Worm (Caenorhabditis elegans) whole organism, L3 larva: Measurements from ENCODE around the gene F58E6.6.

ENCODE experiments used
- R02D3.7 ChIP-seq: fragments of 150-350 bp; optimal IDR thresholded peaks from 2 replicates; lab custom pipeline; 2014; ENCODE audit warnings: missing biosample characterization, missing genetic modification characterization
- ZK546.5 ChIP-seq: sonication (generic microtip); optimal IDR thresholded peaks from 2 replicates; lab custom pipeline; 2017; ENCODE audit warnings: missing biosample characterization, missing genetic modification characterization
- aly-2 ChIP-seq: fragments of 150-350 bp; optimal IDR thresholded peaks from 2 replicates; lab custom pipeline; 2014; ENCODE audit warnings: missing biosample characterization, missing genetic modification characterization
- ama-1 ChIP-seq: fragments of 150-350 bp; optimal IDR thresholded peaks from 2 replicates; lab custom pipeline; 2018
- ceh-16 ChIP-seq: sonication (generic microtip); optimal IDR thresholded peaks from 2 replicates; lab custom pipeline; 2017; ENCODE audit warnings: missing biosample characterization, missing genetic modification characterization
- ceh-28 ChIP-seq: fragments of 150-350 bp; optimal IDR thresholded peaks from 2 replicates; lab custom pipeline; 2014; ENCODE audit warnings: missing biosample characterization, missing genetic modification reagents, missing genetic modification characterization
- ceh-82 ChIP-seq: fragments of 150-350 bp; optimal IDR thresholded peaks from 2 replicates; lab custom pipeline; 2014; ENCODE audit warnings: missing biosample characterization, missing genetic modification characterization
- ceh-9 ChIP-seq: sonication (generic microtip); optimal IDR thresholded peaks from 2 replicates; lab custom pipeline; 2018; ENCODE audit warnings: missing biosample characterization, missing genetic modification characterization
- daf-12 ChIP-seq: fragments of 150-350 bp; optimal IDR thresholded peaks from 2 replicates; lab custom pipeline; 2014; ENCODE audit warnings: missing biosample characterization, missing genetic modification reagents, missing genetic modification characterization
- egl-27 ChIP-seq: sonication (generic microtip); optimal IDR thresholded peaks from 4 replicates; lab custom pipeline; 2017; ENCODE audit warnings: missing biosample characterization, missing genetic modification reagents, missing genetic modification characterization
- egl-5 ChIP-seq: fragments of 150-350 bp; optimal IDR thresholded peaks from 2 replicates; lab custom pipeline; 2017; ENCODE audit warnings: missing biosample characterization, missing genetic modification reagents, missing genetic modification characterization, inconsistent platforms
- elt-1 ChIP-seq: fragments of 150-350 bp; optimal IDR thresholded peaks from 2 replicates; lab custom pipeline; 2014; ENCODE audit warnings: missing biosample characterization, missing genetic modification characterization
- elt-2 ChIP-seq: sonication (generic microtip); optimal IDR thresholded peaks from 2 replicates; lab custom pipeline; 2016; ENCODE audit warnings: missing genetic modification reagents, mild to moderate bottlenecking, missing genetic modification characterization, missing compliant biosample characterization
- elt-3 ChIP-seq, 3 experiments: fragments of 150-350 bp in 1 of 3; sonication (generic microtip) in 2 of 3; optimal IDR thresholded peaks; 2 replicates in 2 of 3; 4 replicates in 1 of 3; lab custom pipeline; 2014 to 2017; ENCODE audit warnings: missing biosample characterization in 3 of 3, missing genetic modification characterization in 3 of 3
- eor-1 ChIP-seq, 2 experiments: fragments of 150-350 bp; optimal IDR thresholded peaks; 2 replicates each; lab custom pipeline; 2014 to 2018; ENCODE audit warnings: missing biosample characterization in 2 of 2, missing genetic modification characterization in 2 of 2
- fkh-10 ChIP-seq: sonication (generic microtip); optimal IDR thresholded peaks from 2 replicates; lab custom pipeline; 2017; ENCODE audit warnings: missing biosample characterization, missing genetic modification reagents, missing genetic modification characterization
- fkh-2 ChIP-seq: fragments of 150-350 bp; optimal IDR thresholded peaks from 2 replicates; lab custom pipeline; 2014; ENCODE audit warnings: missing biosample characterization, missing genetic modification reagents, missing genetic modification characterization
- fos-1 ChIP-seq: fragments of 150-350 bp; optimal IDR thresholded peaks from 2 replicates; lab custom pipeline; 2014; ENCODE audit warnings: missing biosample characterization, missing genetic modification characterization
- hmg-11 ChIP-seq: sonication (generic microtip); optimal IDR thresholded peaks from 2 replicates; lab custom pipeline; 2016; ENCODE audit warnings: missing genetic modification characterization, missing compliant biosample characterization
- jun-1 ChIP-seq: fragments of 150-350 bp; optimal IDR thresholded peaks from 2 replicates; lab custom pipeline; 2014; ENCODE audit warnings: missing biosample characterization, missing genetic modification reagents, missing genetic modification characterization
- lin-15B ChIP-seq: fragments of 150-350 bp; optimal IDR thresholded peaks from 2 replicates; lab custom pipeline; 2014; ENCODE audit warnings: missing biosample characterization, missing genetic modification characterization
- lin-39 ChIP-seq: fragments of 150-350 bp; optimal IDR thresholded peaks from 2 replicates; lab custom pipeline; 2018; ENCODE audit warnings: missing biosample characterization, missing genetic modification reagents, missing genetic modification characterization
- lsy-12 ChIP-seq: sonication (generic microtip); optimal IDR thresholded peaks from 2 replicates; lab custom pipeline; 2016; ENCODE audit warnings: mild to moderate bottlenecking, missing genetic modification characterization, missing compliant biosample characterization
- mdl-1 ChIP-seq: fragments of 150-350 bp; optimal IDR thresholded peaks from 2 replicates; lab custom pipeline; 2014; ENCODE audit warnings: missing biosample characterization, missing genetic modification characterization
- mml-1 ChIP-seq: fragments of 150-350 bp; sonication (generic microtip); optimal IDR thresholded peaks from 3 replicates; lab custom pipeline; 2014; ENCODE audit warnings: missing biosample characterization, missing genetic modification characterization
- nfya-1 ChIP-seq: sonication (generic microtip); optimal IDR thresholded peaks from 2 replicates; lab custom pipeline; 2017; ENCODE audit warnings: missing genetic modification characterization, mild to moderate bottlenecking, missing compliant biosample characterization, antibody characterized with exemption, moderate library complexity; ENCODE audit not compliant: insufficient read depth
- nhr-11 ChIP-seq: fragments of 150-350 bp; optimal IDR thresholded peaks from 2 replicates; lab custom pipeline; 2014; ENCODE audit warnings: missing biosample characterization, missing genetic modification characterization
- nhr-12 ChIP-seq: fragments of 150-350 bp; optimal IDR thresholded peaks from 2 replicates; lab custom pipeline; 2014; ENCODE audit warnings: missing biosample characterization, missing genetic modification characterization
- nhr-23 ChIP-seq: fragments of 150-350 bp; optimal IDR thresholded peaks from 2 replicates; lab custom pipeline; 2014; ENCODE audit warnings: missing biosample characterization, missing genetic modification reagents, missing genetic modification characterization
- nhr-237 ChIP-seq: fragments of 150-350 bp; optimal IDR thresholded peaks from 2 replicates; lab custom pipeline; 2014; ENCODE audit warnings: missing biosample characterization, missing genetic modification characterization
- nhr-25 ChIP-seq: sonication (generic microtip); optimal IDR thresholded peaks from 2 replicates; lab custom pipeline; 2017; ENCODE audit warnings: missing biosample characterization, missing genetic modification characterization
- nhr-43 ChIP-seq: sonication (generic microtip); optimal IDR thresholded peaks from 2 replicates; lab custom pipeline; 2016; ENCODE audit warnings: mild to moderate bottlenecking, missing genetic modification characterization, missing compliant biosample characterization; ENCODE audit not compliant: poor library complexity, severe bottlenecking
- nhr-67 ChIP-seq: fragments of 150-350 bp; optimal IDR thresholded peaks from 2 replicates; lab custom pipeline; 2014; ENCODE audit warnings: missing biosample characterization, missing genetic modification characterization
- nhr-76 ChIP-seq: fragments of 150-350 bp; sonication (generic microtip); optimal IDR thresholded peaks from 5 replicates; lab custom pipeline; 2014; ENCODE audit warnings: missing biosample characterization, missing genetic modification characterization
- nhr-77 ChIP-seq: fragments of 150-350 bp; optimal IDR thresholded peaks from 2 replicates; lab custom pipeline; 2014; ENCODE audit warnings: missing biosample characterization, missing genetic modification characterization
- pha-4 ChIP-seq: fragments of 150-350 bp; optimal IDR thresholded peaks from 2 replicates; lab custom pipeline; 2014; ENCODE audit warnings: missing biosample characterization, missing genetic modification reagents, missing genetic modification characterization
- pqm-1 ChIP-seq: fragments of 150-350 bp; optimal IDR thresholded peaks from 2 replicates; lab custom pipeline; 2017; ENCODE audit warnings: missing biosample characterization, missing genetic modification characterization, inconsistent platforms
- sea-2 ChIP-seq: fragments of 150-350 bp; sonication (generic microtip); optimal IDR thresholded peaks from 4 replicates; lab custom pipeline; 2014; ENCODE audit warnings: missing biosample characterization, missing genetic modification reagents, missing genetic modification characterization
- skn-1 ChIP-seq: fragments of 150-350 bp; optimal IDR thresholded peaks from 2 replicates; lab custom pipeline; 2014; ENCODE audit warnings: missing biosample characterization, missing genetic modification characterization
- snpc-4 ChIP-seq: fragments of 150-350 bp; optimal IDR thresholded peaks from 2 replicates; lab custom pipeline; 2014; ENCODE audit warnings: missing biosample characterization, missing genetic modification characterization
- tbx-2 ChIP-seq: sonication (generic microtip); optimal IDR thresholded peaks from 2 replicates; lab custom pipeline; 2016; ENCODE audit warnings: mild to moderate bottlenecking, missing genetic modification characterization, missing compliant biosample characterization
- unc-39 ChIP-seq: sonication (generic microtip); optimal IDR thresholded peaks from 4 replicates; lab custom pipeline; 2017; ENCODE audit warnings: missing biosample characterization, missing genetic modification characterization
- unc-62 ChIP-seq: fragments of 150-350 bp; sonication (generic microtip); optimal IDR thresholded peaks from 4 replicates; lab custom pipeline; 2014; ENCODE audit warnings: missing biosample characterization, missing genetic modification reagents, missing genetic modification characterization
- zag-1 ChIP-seq: fragments of 150-350 bp; optimal IDR thresholded peaks from 2 replicates; lab custom pipeline; 2014; ENCODE audit warnings: missing biosample characterization, missing genetic modification characterization
- ztf-11 ChIP-seq: fragments of 150-350 bp; optimal IDR thresholded peaks from 2 replicates; lab custom pipeline; 2014; ENCODE audit warnings: missing biosample characterization, missing genetic modification characterization
- ztf-4 ChIP-seq: fragments of 150-350 bp; optimal IDR thresholded peaks from 2 replicates; lab custom pipeline; 2014; ENCODE audit warnings: missing biosample characterization, missing genetic modification characterization

The F58E6.6 gene

DNA sequence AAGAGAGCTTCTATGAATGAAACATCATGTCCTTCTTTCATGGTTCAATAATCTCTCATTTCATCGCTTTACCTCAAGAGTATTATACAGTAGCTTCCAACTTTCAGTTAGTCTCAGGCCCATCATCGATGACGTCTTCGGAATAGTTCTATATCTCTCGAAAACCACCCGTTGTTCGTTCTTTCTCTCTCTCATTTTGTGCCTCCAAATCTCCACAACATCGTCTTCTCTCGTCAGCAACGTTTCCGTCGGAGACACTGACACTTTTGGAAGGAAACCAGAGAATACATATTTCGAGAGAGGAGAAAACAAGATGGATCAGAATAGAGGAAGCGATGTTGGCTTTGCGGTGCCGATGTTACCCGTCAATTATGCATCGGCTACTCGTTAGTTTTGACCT, 21.0 kb downstream of the F58E6.6 start (continued):
- TF ChIP-seq ceh-16 (tag; lab: Kevin White, UChicago): no peak
- TF ChIP-seq, all 47 proteins: peak for 6

ce11 chrV:9730743-9731706, 21.8 kb downstream of the F58E6.6 start:
- TF ChIP-seq elt-1 (peak; percentile 37), nhr-77 (peak; percentile 51), lin-39 (tag; lab: Kevin White, UChicago) (peak; percentile 99), fkh-2 (peak; percentile 76), egl-27 (tag; lab: Kevin White, UChicago) (peak; percentile 73), nhr-237 (tag; lab: Kevin White, UChicago) (no peak), daf-12 (tag; lab: Kevin White, UChicago) (no peak), sea-2 (GFP tag; lab: Kevin White, UChicago) (peak; percentile 10), elt-2 (tag; lab: Kevin White, UChicago) (peak; percentile 97), nhr-23 (tag; lab: Kevin White, UChicago) (peak; percentile 83), mdl-1 (tag; lab: Kevin White, UChicago) (peak; percentile 95), lin-15B (tag; lab: Kevin White, UChicago) (peak; percentile 91), nhr-67 (tag; lab: Kevin White, UChicago) (no peak), nhr-25 (tag; lab: Kevin White, UChicago) (peak; percentile 93), ceh-16 (tag; lab: Kevin White, UChicago) (no peak), jun-1 (tag; lab: Kevin White, UChicago) (peak; percentile 89), zag-1 (tag; lab: Kevin White, UChicago) (peak; percentile 58), R02D3.7 (peak; percentile 58), pqm-1 (peak; percentile 90), fos-1 (peak; percentile 61), nhr-76 (tag; lab: Kevin White, UChicago) (no peak), mml-1 (tag; lab: Kevin White, UChicago) (no peak), eor-1 (tag; optimal IDR thresholded peaks at IDR 0.05; lab: Kevin White, UChicago) (no peak), ceh-9 (no peak), skn-1 (peak; percentile 80), lsy-12 (tag; lab: Kevin White, UChicago) (peak; percentile 92), egl-5 (peak; percentile 90), fkh-10 (GFP tag; lab: Kevin White, UChicago) (peak; percentile 84), nhr-43 (tag; lab: Kevin White, UChicago) (peak; percentile 73), snpc-4 (tag; lab: Kevin White, UChicago) (peak; percentile 69), nfya-1 (peak; percentile 100), aly-2 (no peak), tbx-2 (tag; lab: Kevin White, UChicago) (peak; percentile 67), hmg-11 (tag; lab: Kevin White, UChicago) (peak; percentile 100), ztf-11 (tag; lab: Kevin White, UChicago) (no peak), ztf-4 (tag; lab: Kevin White, UChicago) (peak; percentile 75), nhr-12 (no peak), pha-4 (tag; lab: Kevin White, UChicago) (peak; percentile 82), unc-62 (GFP tag; lab: Kevin White, UChicago) (peak; percentile 93), elt-3 (tag; optimal IDR thresholded peaks at IDR 0.05; lab: Kevin White, UChicago) (peak in 2 of 3 experiments; percentile 14 to 21), ama-1 (lab: Kevin White, UChicago) (peak; percentile 99), ceh-28 (peak; percentile 74), ZK546.5 (tag; lab: Kevin White, UChicago) (peak; percentile 70), nhr-11 (tag; lab: Kevin White, UChicago) (peak; percentile 89), unc-39 (tag; lab: Kevin White, UChicago) (peak; percentile 63), ceh-82 (tag; lab: Kevin White, UChicago) (peak; percentile 74)
